Worm (Caenorhabditis elegans) whole organism, early embryonic: ENCODE measurements around the gene swt-7.

Experiments used
- B0310.2 ChIP-seq: sonication (generic microtip); optimal IDR thresholded peaks from 2 replicates; lab custom pipeline; 2016; ENCODE audit warnings: mild to moderate bottlenecking, missing genetic modification characterization, missing compliant biosample characterization
- F13C5.2 ChIP-seq: sonication (generic microtip); optimal IDR thresholded peaks from 2 replicates; lab custom pipeline; 2017; ENCODE audit warnings: mild to moderate bottlenecking, missing genetic modification characterization, inconsistent platforms, missing compliant biosample characterization
- aly-1 ChIP-seq: sonication (generic microtip); optimal IDR thresholded peaks from 2 replicates; lab custom pipeline; 2016; ENCODE audit warnings: missing genetic modification characterization, missing compliant biosample characterization
- ama-1 ChIP-seq: fragments of 150-350 bp; optimal IDR thresholded peaks from 2 replicates; lab custom pipeline; 2014
- ceh-13 ChIP-seq: fragments of 200-800 bp; sonication (Bioruptor generic); optimal IDR thresholded peaks from 2 replicates; lab custom pipeline; 2018; ENCODE audit warnings: mild to moderate bottlenecking, missing genetic modification characterization, missing compliant biosample characterization
- ceh-36 ChIP-seq: sonication (generic microtip); optimal IDR thresholded peaks from 2 replicates; lab custom pipeline; 2016; ENCODE audit warnings: missing genetic modification characterization, inconsistent platforms, missing compliant biosample characterization
- ets-7 ChIP-seq: sonication (generic microtip); optimal IDR thresholded peaks from 2 replicates; lab custom pipeline; 2016; ENCODE audit warnings: missing genotype, missing genetic modification characterization, missing compliant biosample characterization
- flt-1 ChIP-seq: fragments of 200-800 bp; sonication (Bioruptor generic); IDR thresholded peaks from 2 replicates; pipeline ENCODE4 v1.3.6; 2022; ENCODE audit warnings: missing genetic modification characterization, missing compliant biosample characterization
- hmbx-1 ChIP-seq: sonication (generic microtip); optimal IDR thresholded peaks from 2 replicates; lab custom pipeline; 2016; ENCODE audit warnings: mild to moderate bottlenecking, missing genetic modification characterization, missing compliant biosample characterization
- hmg-4 ChIP-seq: fragments of 200-800 bp; sonication (Bioruptor generic); optimal IDR thresholded peaks from 2 replicates; lab custom pipeline; 2018; ENCODE audit warnings: mild to moderate bottlenecking, missing genetic modification characterization, missing compliant biosample characterization
- hnd-1 ChIP-seq: sonication (generic microtip); optimal IDR thresholded peaks from 2 replicates; lab custom pipeline; 2016; ENCODE audit warnings: missing genetic modification characterization, missing compliant biosample characterization
- pes-1 ChIP-seq: fragments of 200-800 bp; sonication (Bioruptor generic); IDR thresholded peaks from 2 replicates; pipeline ENCODE4 v1.3.6; 2022; ENCODE audit warnings: missing genetic modification reagents, missing genetic modification characterization, missing compliant biosample characterization
- scrt-1 ChIP-seq: fragments of 200-800 bp; sonication (Bioruptor generic); IDR thresholded peaks from 2 replicates; pipeline ENCODE4 v1.3.6; 2022; ENCODE audit warnings: missing genetic modification characterization, missing compliant biosample characterization
- sea-1 ChIP-seq: fragments of 200-800 bp; sonication (Bioruptor generic); conservative IDR thresholded peaks from 2 replicates; pipeline ENCODE4 v1.3.6; 2022; ENCODE audit warnings: missing genetic modification characterization, missing compliant biosample characterization
- tbx-11 ChIP-seq: fragments of 200-800 bp; sonication (Bioruptor generic); IDR thresholded peaks from 2 replicates; pipeline ENCODE4 v1.3.6; 2022; ENCODE audit warnings: missing genetic modification characterization, missing compliant biosample characterization
- tbx-37 ChIP-seq: fragments of 200-800 bp; sonication (Bioruptor generic); conservative IDR thresholded peaks from 2 replicates; pipeline ENCODE4 v1.3.6; 2022; ENCODE audit warnings: missing genetic modification reagents, missing genetic modification characterization, missing compliant biosample characterization
- tra-4 ChIP-seq: sonication (generic microtip); optimal IDR thresholded peaks from 2 replicates; lab custom pipeline; 2017; ENCODE audit warnings: missing genetic modification characterization, missing compliant biosample characterization

swt-7 gene

DNA sequence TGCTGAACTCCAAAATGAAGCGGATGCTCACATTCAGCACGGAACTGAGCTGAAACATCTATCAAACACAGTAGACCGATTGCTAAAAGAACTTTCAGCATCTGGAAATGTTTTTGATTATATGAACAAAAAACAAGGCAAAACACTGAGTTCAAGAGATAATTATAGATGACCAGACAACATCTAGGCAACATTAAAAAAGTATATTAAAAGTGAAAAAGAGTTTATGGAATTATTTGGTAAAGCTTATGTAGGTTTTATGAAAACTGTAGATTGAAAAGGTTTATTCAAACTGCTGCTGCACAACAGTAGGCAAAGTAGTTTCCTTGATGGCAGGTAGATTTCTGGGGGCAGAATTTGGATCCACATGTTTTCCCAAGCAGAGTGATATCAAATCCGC lies 5.7 kb upstream of the swt-7 start, which contains the start of gene K11D12.7:
K11D12.7 (minus strand) TSS at position 101 of the 400 bp plus-strand sequence.
- TF ChIP-seq hmbx-1 (tag; lab: Kevin White, UChicago): no peak
- no peak for TF ChIP-seq F13C5.2 (tag; lab: Kevin White, UChicago)
- no peak for TF ChIP-seq ceh-13 (GFP tag; lab: Kevin White, UChicago)
- TF ChIP-seq ceh-36: no peak
- TF ChIP-seq tbx-37 (GFP tag; lab: Robert Waterston, UW): no peak
- TF ChIP-seq ets-7 (tag; lab: Kevin White, UChicago): no peak
- no peak for TF ChIP-seq scrt-1 (GFP tag; lab: Robert Waterston, UW)
- no peak for TF ChIP-seq B0310.2 (tag; lab: Kevin White, UChicago)
- TF ChIP-seq tbx-11: no peak
- TF ChIP-seq pes-1 (GFP tag; lab: Robert Waterston, UW): no peak
- no peak for TF ChIP-seq hnd-1 (tag; lab: Kevin White, UChicago)
- TF ChIP-seq ama-1 (lab: Kevin White, UChicago): no peak
- TF ChIP-seq tra-4 (tag; lab: Kevin White, UChicago): no peak
- TF ChIP-seq aly-1 (tag; lab: Kevin White, UChicago): no peak

DNA sequence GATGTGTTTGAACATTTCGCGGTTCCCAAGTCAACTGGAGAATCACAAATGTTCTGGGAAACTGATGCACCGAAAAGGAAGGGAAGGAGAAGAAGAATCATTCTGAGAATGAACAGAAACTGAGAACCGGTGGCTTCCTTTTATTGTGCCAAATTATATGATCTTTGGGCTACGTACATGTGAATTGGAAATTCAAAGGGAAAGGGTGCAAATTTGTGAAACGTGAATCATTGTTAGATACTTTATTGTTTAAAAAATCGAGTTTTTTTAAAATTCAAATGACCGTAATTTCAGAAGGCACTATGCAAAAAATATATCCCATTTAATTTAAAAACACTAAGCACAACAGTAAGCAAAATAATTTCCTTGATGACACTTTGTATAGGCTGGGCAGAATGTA lies 4.4 kb upstream of the swt-7 start, which contains the start of gene K11D12.6:
K11D12.6 (minus strand) TSS at position 101 of the 400 bp plus-strand sequence.
- no peak for TF ChIP-seq sea-1 (GFP tag; lab: Robert Waterston, UW)

DNA sequence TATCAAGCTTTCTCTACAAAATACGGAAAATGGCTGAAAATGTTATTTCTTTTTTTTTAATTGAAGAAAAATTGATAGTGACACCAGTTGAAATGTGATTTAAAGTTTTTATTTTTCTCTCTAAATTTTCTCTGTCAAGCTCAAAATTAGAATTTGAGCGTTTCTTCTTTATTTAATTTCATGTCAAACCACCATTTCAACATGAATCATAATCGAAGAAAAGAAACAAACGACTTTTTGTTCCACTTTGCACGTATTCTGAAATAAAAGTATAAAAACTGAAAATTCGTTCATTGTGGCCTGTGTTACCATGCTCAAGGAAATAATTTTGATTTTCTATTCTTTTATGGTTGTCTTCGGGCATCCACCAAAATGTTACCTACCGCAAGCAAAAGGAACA lies 2.5 kb upstream of the swt-7 start, which contains the start of gene K11D12.13:
K11D12.13 (plus strand) TSS at position 301 of the 400 bp plus-strand sequence.
- TF ChIP-seq F13C5.2 (tag; lab: Kevin White, UChicago) (no peak), hmbx-1 (tag; lab: Kevin White, UChicago) (no peak), aly-1 (tag; lab: Kevin White, UChicago) (no peak), hmg-4 (GFP tag; lab: Kevin White, UChicago) (no peak), flt-1 (GFP tag; lab: Robert Waterston, UW) (no peak), B0310.2 (tag; lab: Kevin White, UChicago) (no peak)

DNA sequence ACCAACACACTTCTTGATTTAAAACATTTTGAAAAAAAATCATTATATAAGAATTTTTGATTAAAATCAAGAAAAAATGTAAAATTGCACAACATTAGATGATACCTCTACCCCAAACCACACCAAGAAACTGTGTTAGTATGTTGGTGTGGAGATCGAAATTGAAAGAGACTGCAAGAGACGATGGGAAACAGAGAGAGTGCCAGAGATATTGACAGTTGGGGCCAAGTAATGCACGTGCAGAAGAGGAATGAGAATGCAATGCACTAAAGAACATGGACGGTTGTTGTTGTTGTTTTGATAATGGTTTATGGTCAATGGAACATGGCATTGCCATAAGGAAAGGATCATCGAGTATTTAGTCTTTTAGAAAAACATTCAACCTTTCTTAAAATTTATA lies 1.6 kb upstream of the swt-7 start:
- no peak for TF ChIP-seq hmg-4 (GFP tag; lab: Kevin White, UChicago)
- TF ChIP-seq flt-1 (GFP tag; lab: Robert Waterston, UW): no peak
- TF ChIP-seq sea-1 (GFP tag; lab: Robert Waterston, UW): no peak
- no peak for TF ChIP-seq ceh-13 (GFP tag; lab: Kevin White, UChicago)
- TF ChIP-seq pes-1 (GFP tag; lab: Robert Waterston, UW): no peak
- TF ChIP-seq aly-1 (tag; lab: Kevin White, UChicago): no peak
- TF ChIP-seq scrt-1 (GFP tag; lab: Robert Waterston, UW): no peak
- TF ChIP-seq ceh-36: no peak
- no peak for TF ChIP-seq hnd-1 (tag; lab: Kevin White, UChicago)
- TF ChIP-seq tra-4 (tag; lab: Kevin White, UChicago): no peak
- no peak for TF ChIP-seq ama-1 (lab: Kevin White, UChicago)
- TF ChIP-seq tbx-37 (GFP tag; lab: Robert Waterston, UW): no peak
- no peak for TF ChIP-seq B0310.2 (tag; lab: Kevin White, UChicago)
- no peak for TF ChIP-seq tbx-11
- no peak for TF ChIP-seq hmbx-1 (tag; lab: Kevin White, UChicago)
- TF ChIP-seq F13C5.2 (tag; lab: Kevin White, UChicago): no peak

DNA sequence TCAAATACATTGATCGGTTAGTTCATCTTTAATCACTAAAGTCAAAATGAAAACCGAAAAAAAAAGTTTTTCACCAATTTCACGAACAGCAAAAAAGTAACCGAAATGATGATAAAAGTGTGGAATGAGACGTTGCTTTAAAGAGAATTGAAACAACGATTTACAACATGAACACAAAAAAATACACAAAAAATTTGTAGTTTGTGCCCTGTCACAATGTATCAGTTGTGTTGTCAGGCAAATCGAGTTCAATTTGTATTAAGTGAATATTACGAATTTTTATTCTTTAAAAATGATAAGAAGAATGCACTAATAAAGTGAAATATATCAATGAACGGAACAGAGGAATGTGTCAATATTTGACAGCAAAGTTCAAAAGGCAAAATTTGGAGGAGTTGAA lies 1.1 kb upstream of the swt-7 start:
- TF ChIP-seq tra-4 (tag; lab: Kevin White, UChicago) (no peak), ceh-13 (GFP tag; lab: Kevin White, UChicago) (no peak), F13C5.2 (tag; lab: Kevin White, UChicago) (no peak), flt-1 (GFP tag; lab: Robert Waterston, UW) (no peak), hnd-1 (tag; lab: Kevin White, UChicago) (no peak), ets-7 (tag; lab: Kevin White, UChicago) (no peak), sea-1 (GFP tag; lab: Robert Waterston, UW) (no peak), aly-1 (tag; lab: Kevin White, UChicago) (no peak), hmg-4 (GFP tag; lab: Kevin White, UChicago) (no peak), tbx-37 (GFP tag; lab: Robert Waterston, UW) (no peak)

DNA sequence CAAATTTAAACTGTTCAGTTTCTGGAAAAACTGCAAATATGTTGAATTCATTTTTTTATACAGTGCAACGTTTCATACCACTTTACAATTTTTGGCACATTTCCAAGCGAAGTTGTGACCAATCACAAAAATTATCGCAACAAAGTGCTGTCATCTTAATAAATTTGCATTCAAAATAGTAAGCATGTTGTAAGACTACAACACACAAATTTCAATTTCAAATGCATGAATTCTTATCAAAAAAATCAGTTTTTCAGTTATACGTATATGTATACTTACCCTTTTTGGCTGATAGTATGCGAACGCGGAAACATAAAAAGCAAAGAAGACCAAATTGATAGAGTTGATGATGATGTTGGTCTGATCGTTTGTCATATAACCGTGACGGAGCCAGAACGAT lies 403 bp downstream of the swt-7 start:
- TF ChIP-seq ceh-13 (GFP tag; lab: Kevin White, UChicago) (no peak), F13C5.2 (tag; lab: Kevin White, UChicago) (no peak), tra-4 (tag; lab: Kevin White, UChicago) (no peak), hmg-4 (GFP tag; lab: Kevin White, UChicago) (no peak), sea-1 (GFP tag; lab: Robert Waterston, UW) (no peak), tbx-37 (GFP tag; lab: Robert Waterston, UW) (no peak), pes-1 (GFP tag; lab: Robert Waterston, UW) (no peak), hnd-1 (tag; lab: Kevin White, UChicago) (no peak), flt-1 (GFP tag; lab: Robert Waterston, UW) (no peak)

DNA sequence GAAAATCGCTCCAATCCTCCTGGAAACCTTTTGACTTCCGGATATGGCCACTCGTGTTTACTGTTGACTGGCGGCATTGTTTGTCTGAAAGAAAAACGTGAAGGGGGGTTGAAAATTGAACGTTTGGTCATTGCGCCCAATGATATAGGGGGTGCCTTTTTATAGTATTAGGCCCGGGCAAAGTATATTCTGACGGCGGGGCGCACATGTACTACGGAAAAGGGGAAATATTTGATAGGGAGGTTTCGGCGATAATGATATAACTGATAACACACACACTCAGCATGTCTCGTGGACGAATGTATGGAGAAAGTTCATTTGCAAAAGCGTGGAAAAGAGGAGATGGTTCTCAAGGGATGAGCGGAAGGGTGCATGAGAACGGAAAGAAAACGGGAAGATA lies 3.0 kb downstream of the swt-7 start, which contains the start of gene cpt-4:
cpt-4 (minus strand) TSS at position 84 of the 400 bp plus-strand sequence.
- TF ChIP-seq flt-1 (GFP tag; lab: Robert Waterston, UW) (no peak), tbx-37 (GFP tag; lab: Robert Waterston, UW) (no peak), hnd-1 (tag; lab: Kevin White, UChicago) (no peak), B0310.2 (tag; lab: Kevin White, UChicago) (no peak), aly-1 (tag; lab: Kevin White, UChicago) (no peak), ceh-13 (GFP tag; lab: Kevin White, UChicago) (no peak), tbx-11 (no peak), ceh-36 (no peak)
